Fruit fly (Drosophila melanogaster) whole organism, embryonic: ENCODE results near the gene Syt12.
A peak's percentile ranks its signal among the peaks of the same experiment; 100 is the strongest.

ENCODE experiments used
- Adf1 ChIP-seq: fragments of 200-800 bp; sonication (Bioruptor generic); IDR thresholded peaks from 2 replicates; pipeline ENCODE4 v1.3.6; 2022; ENCODE audit warnings: missing biosample characterization, missing genetic modification characterization
- B-H1 ChIP-seq: fragments of 200-800 bp; sonication (Bioruptor generic); IDR thresholded peaks from 3 replicates; pipeline ENCODE4 v1.3.6; 2022; ENCODE audit warnings: missing biosample characterization, missing genetic modification characterization
- B-H2 ChIP-seq: fragments of 200-800 bp; sonication (Bioruptor generic); optimal IDR thresholded peaks from 2 replicates; lab custom pipeline; 2018; ENCODE audit warnings: missing biosample characterization, mild to moderate bottlenecking, missing genetic modification characterization
- CG10209 ChIP-seq: fragments of 200-800 bp; sonication (Bioruptor generic); optimal IDR thresholded peaks from 3 replicates; lab custom pipeline; 2017; ENCODE audit warnings: missing biosample characterization, mild to moderate bottlenecking, missing genetic modification characterization, missing genetic modification reagents
- CG10543 ChIP-seq: fragments of 200-800 bp; sonication (Bioruptor generic); optimal IDR thresholded peaks from 3 replicates; lab custom pipeline; 2017; ENCODE audit warnings: missing biosample characterization, mild to moderate bottlenecking, missing genetic modification characterization, moderate library complexity
- CG1233 ChIP-seq: fragments of 200-800 bp; sonication (Bioruptor generic); optimal IDR thresholded peaks from 4 replicates; lab custom pipeline; 2018; ENCODE audit warnings: missing biosample characterization, mild to moderate bottlenecking, missing genetic modification characterization
- CG12769 ChIP-seq: fragments of 200-800 bp; sonication (Bioruptor generic); optimal IDR thresholded peaks from 2 replicates; lab custom pipeline; 2019; ENCODE audit warnings: missing biosample characterization, mild to moderate bottlenecking, missing genetic modification characterization, moderate library complexity
- CG14860 ChIP-seq: fragments of 200-800 bp; sonication (Bioruptor generic); IDR thresholded peaks from 3 replicates; pipeline ENCODE4 v1.3.6; 2022; ENCODE audit warnings: missing biosample characterization, missing genetic modification characterization; ENCODE audit not compliant: partially characterized antibody
- CG1529 ChIP-seq: fragments of 200-800 bp; sonication (Bioruptor generic); optimal IDR thresholded peaks from 3 replicates; lab custom pipeline; 2018; ENCODE audit warnings: missing biosample characterization, missing genetic modification characterization
- CG17385 ChIP-seq: fragments of 200-800 bp; sonication (Bioruptor generic); optimal IDR thresholded peaks from 3 replicates; lab custom pipeline; 2018; ENCODE audit warnings: missing biosample characterization, mild to moderate bottlenecking, missing genetic modification characterization
- CG1832 ChIP-seq: fragments of 200-800 bp; sonication (Bioruptor generic); optimal IDR thresholded peaks from 2 replicates; lab custom pipeline; 2017; ENCODE audit warnings: missing biosample characterization, mild to moderate bottlenecking, missing genetic modification characterization, inconsistent platforms
- CG18599 ChIP-seq: fragments of 200-800 bp; sonication (Bioruptor generic); optimal IDR thresholded peaks from 3 replicates; lab custom pipeline; 2017; ENCODE audit warnings: missing biosample characterization, missing genetic modification characterization, mild to moderate bottlenecking, moderate library complexity, missing genetic modification reagents
- CG30020 ChIP-seq: fragments of 200-800 bp; optimal IDR thresholded peaks from 2 replicates; lab custom pipeline; 2019; ENCODE audit warnings: missing biosample characterization, mild to moderate bottlenecking, missing genetic modification characterization, moderate library complexity
- CG31224 ChIP-seq: fragments of 200-800 bp; sonication (Bioruptor generic); IDR thresholded peaks from 2 replicates; pipeline ENCODE4 v1.3.6; 2022; ENCODE audit warnings: missing biosample characterization, missing genetic modification characterization
- CG34376 ChIP-seq: fragments of 200-800 bp; sonication (Bioruptor generic); optimal IDR thresholded peaks from 2 replicates; lab custom pipeline; 2018; ENCODE audit warnings: missing biosample characterization, mild to moderate bottlenecking, missing genetic modification characterization
- CG3847 ChIP-seq: fragments of 200-800 bp; sonication (Bioruptor generic); IDR thresholded peaks from 2 replicates; pipeline ENCODE4 v1.3.6; 2022; ENCODE audit warnings: missing biosample characterization, missing genetic modification characterization
- CG4404 ChIP-seq: fragments of 200-800 bp; sonication (Bioruptor generic); IDR thresholded peaks from 2 replicates; pipeline ENCODE4 v1.3.6; 2022; ENCODE audit warnings: missing biosample characterization, missing genetic modification characterization
- CG4820 ChIP-seq: fragments of 200-800 bp; sonication (Bioruptor generic); optimal IDR thresholded peaks from 3 replicates; lab custom pipeline; 2016; ENCODE audit warnings: missing biosample characterization, missing genetic modification characterization
- CG6254 ChIP-seq: fragments of 200-800 bp; sonication (Bioruptor generic); optimal IDR thresholded peaks from 3 replicates; lab custom pipeline; 2017; ENCODE audit warnings: mild to moderate bottlenecking, missing biosample characterization, missing genetic modification reagents, missing genetic modification characterization
- CG7372 ChIP-seq: fragments of 200-800 bp; sonication (Bioruptor generic); IDR thresholded peaks from 2 replicates; pipeline ENCODE4 v1.3.6; 2022; ENCODE audit warnings: missing biosample characterization, missing genetic modification characterization
- CG8290 ChIP-seq, 3 experiments: fragments of 200-800 bp; sonication (Bioruptor generic); optimal IDR thresholded peaks; 2 replicates each; lab custom pipeline; 2016 to 2019; ENCODE audit warnings: missing biosample characterization in 3 of 3, missing genetic modification characterization in 3 of 3, mild to moderate bottlenecking in 2 of 3, moderate library complexity in 1 of 3
- Dll ChIP-seq: fragments of 200-800 bp; sonication (Bioruptor generic); IDR thresholded peaks from 4 replicates; pipeline ENCODE4 v1.3.6; 2022; ENCODE audit warnings: missing biosample characterization, missing genetic modification characterization; ENCODE audit not compliant: partially characterized antibody
- GATAe ChIP-seq: fragments of 200-800 bp; sonication (Bioruptor generic); conservative IDR thresholded peaks from 2 replicates; pipeline ENCODE4 v1.3.6; 2022; ENCODE audit warnings: missing biosample characterization, missing genetic modification characterization
- H2.0 ChIP-seq: fragments of 200-800 bp; sonication (Bioruptor generic); IDR thresholded peaks from 2 replicates; pipeline ENCODE4 v1.3.6; 2022; ENCODE audit warnings: missing biosample characterization, missing genetic modification characterization
- Kr ChIP-seq: fragments of 200-800 bp; sonication (Bioruptor generic); optimal IDR thresholded peaks from 2 replicates; lab custom pipeline; 2017; ENCODE audit warnings: missing biosample characterization, mild to moderate bottlenecking, missing genetic modification characterization
- Nf-YA ChIP-seq: fragments of 200-800 bp; sonication (Bioruptor generic); IDR thresholded peaks from 2 replicates; pipeline ENCODE4 v1.3.6; 2022; ENCODE audit warnings: missing biosample characterization, missing genetic modification characterization
- Oli ChIP-seq: fragments of 200-800 bp; sonication (Bioruptor generic); optimal IDR thresholded peaks from 2 replicates; lab custom pipeline; 2018; ENCODE audit warnings: missing biosample characterization, mild to moderate bottlenecking, missing genetic modification characterization, moderate library complexity
- ap ChIP-seq: fragments of 200-800 bp; sonication (Bioruptor generic); IDR thresholded peaks from 2 replicates; pipeline ENCODE4 v1.3.6; 2022; ENCODE audit warnings: missing biosample characterization, missing genetic modification characterization
- cas ChIP-seq: fragments of 200-800 bp; sonication (Bioruptor generic); IDR thresholded peaks from 2 replicates; pipeline ENCODE4 v1.3.6; 2022; ENCODE audit warnings: missing biosample characterization, missing genetic modification characterization
- chinmo ChIP-seq: fragments of 200-800 bp; sonication (Bioruptor generic); IDR thresholded peaks from 4 replicates; pipeline ENCODE4 v1.3.6; 2022; ENCODE audit warnings: missing biosample characterization, missing genetic modification characterization; ENCODE audit not compliant: partially characterized antibody
- chm ChIP-seq: fragments of 200-800 bp; sonication (Bioruptor generic); IDR thresholded peaks from 2 replicates; pipeline ENCODE4 v1.3.6; 2022; ENCODE audit warnings: missing biosample characterization, missing genetic modification characterization
- corto ChIP-seq: fragments of 200-800 bp; sonication (Bioruptor generic); optimal IDR thresholded peaks from 2 replicates; lab custom pipeline; 2016; ENCODE audit warnings: missing biosample characterization, mild to moderate bottlenecking, missing genetic modification characterization, moderate library complexity
- dmrt99B ChIP-seq: fragments of 200-800 bp; sonication (Bioruptor generic); optimal IDR thresholded peaks from 2 replicates; lab custom pipeline; 2018; ENCODE audit warnings: missing biosample characterization, mild to moderate bottlenecking, missing genetic modification characterization, moderate library complexity
- exex ChIP-seq: fragments of 200-800 bp; sonication (Bioruptor generic); optimal IDR thresholded peaks from 4 replicates; lab custom pipeline; 2018; ENCODE audit warnings: missing biosample characterization, mild to moderate bottlenecking, missing genetic modification characterization, moderate library complexity
- fu2 ChIP-seq: fragments of 200-800 bp; sonication (Bioruptor generic); optimal IDR thresholded peaks from 2 replicates; lab custom pipeline; 2016; ENCODE audit warnings: missing biosample characterization, missing genetic modification characterization
- ham ChIP-seq: fragments of 200-800 bp; sonication (Bioruptor generic); IDR thresholded peaks from 2 replicates; pipeline ENCODE4 v1.3.6; 2022; ENCODE audit warnings: missing biosample characterization, missing genetic modification characterization
- insv ChIP-seq, 2 experiments: fragments of 200-800 bp; sonication (Bioruptor generic); optimal IDR thresholded peaks; 3 replicates each; lab custom pipeline; 2016 to 2018; ENCODE audit warnings: missing biosample characterization in 2 of 2, missing genetic modification characterization in 2 of 2
- mirr ChIP-seq: fragments of 200-800 bp; sonication (Bioruptor generic); optimal IDR thresholded peaks from 3 replicates; lab custom pipeline; 2018; ENCODE audit warnings: missing biosample characterization, mild to moderate bottlenecking, missing genetic modification characterization
- odd ChIP-seq: fragments of 200-800 bp; sonication (Bioruptor generic); optimal IDR thresholded peaks from 2 replicates; lab custom pipeline; 2017; ENCODE audit warnings: missing biosample characterization, mild to moderate bottlenecking, missing genetic modification characterization
- p53 ChIP-seq: fragments of 200-800 bp; sonication (Bioruptor generic); optimal IDR thresholded peaks from 2 replicates; lab custom pipeline; 2016; ENCODE audit warnings: missing biosample characterization, missing genetic modification characterization
- pfk ChIP-seq: fragments of 200-800 bp; sonication (Bioruptor generic); optimal IDR thresholded peaks from 2 replicates; lab custom pipeline; 2018; ENCODE audit warnings: missing biosample characterization, mild to moderate bottlenecking, missing genetic modification characterization, moderate library complexity
- sd ChIP-seq: fragments of 200-800 bp; sonication (Bioruptor generic); optimal IDR thresholded peaks from 3 replicates; lab custom pipeline; 2018; ENCODE audit warnings: missing biosample characterization, mild to moderate bottlenecking, missing genetic modification characterization, moderate library complexity
- slp2 ChIP-seq: fragments of 200-800 bp; sonication (Bioruptor generic); optimal IDR thresholded peaks from 2 replicates; lab custom pipeline; 2016; ENCODE audit warnings: missing biosample characterization, missing genetic modification characterization
- sug ChIP-seq: fragments of 200-800 bp; optimal IDR thresholded peaks from 2 replicates; lab custom pipeline; 2019; ENCODE audit warnings: missing biosample characterization, mild to moderate bottlenecking, missing genetic modification characterization, moderate library complexity
- tap ChIP-seq: fragments of 200-800 bp; optimal IDR thresholded peaks from 3 replicates; lab custom pipeline; 2019; ENCODE audit warnings: missing biosample characterization, mild to moderate bottlenecking, missing genetic modification characterization, moderate library complexity
- tin ChIP-seq: fragments of 200-800 bp; sonication (Bioruptor generic); optimal IDR thresholded peaks from 3 replicates; lab custom pipeline; 2016; ENCODE audit warnings: missing biosample characterization, missing genetic modification characterization
- wek ChIP-seq: fragments of 200-800 bp; sonication (Bioruptor generic); optimal IDR thresholded peaks from 3 replicates; lab custom pipeline; 2018; ENCODE audit warnings: missing biosample characterization, mild to moderate bottlenecking, missing genetic modification characterization, moderate library complexity

Gene Syt12

DNA sequence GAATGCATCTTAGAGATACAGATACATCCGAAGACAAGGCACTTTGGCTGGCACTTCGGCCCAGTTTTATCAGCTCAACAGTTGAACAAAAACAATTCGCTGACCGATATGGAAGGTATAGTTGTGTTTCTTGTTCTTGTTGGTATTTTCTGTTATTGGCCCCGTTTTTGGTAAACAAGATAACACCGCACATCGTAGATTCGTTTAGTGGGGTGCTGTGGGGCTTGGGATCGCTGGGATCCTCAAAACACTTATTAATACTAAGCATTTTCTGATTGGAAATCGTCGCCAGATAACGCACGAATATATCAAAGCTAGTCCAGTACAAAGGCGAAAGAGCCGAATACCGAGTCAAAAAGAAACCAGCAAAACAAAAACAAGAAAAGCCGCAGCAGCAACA lies 44.5 kb downstream of the Syt12 start (continued):
- TF ChIP-seq GATAe (GFP tag; lab: Robert Waterston, UW) (peak; percentile 55), chm (GFP tag; lab: Robert Waterston, UW) (0 out of 2 replicates have a peak, but pooled peaks have one; percentile 21), sd (peak; percentile 70), CG34376 (peak; percentile 90), exex (peak; percentile 99), CG10543 (GFP tag; lab: Kevin White, UChicago) (peak; percentile 79), CG1832 (GFP tag; lab: Kevin White, UChicago) (no peak), pfk (GFP tag; lab: Kevin White, UChicago) (peak; percentile 31), fu2 (GFP tag; lab: Kevin White, UChicago) (no peak), CG8290 (GFP tag; optimal IDR thresholded peaks at IDR 0.05; lab: Kevin White, UChicago) (no peak), CG8290 (tag; optimal IDR thresholded peaks at IDR 0.05; lab: Kevin White, UChicago) (peak in 1 of 2 experiments; percentile 1), CG12769 (tag; lab: Kevin White, UChicago) (peak; percentile 7), B-H2 (GFP tag; lab: Kevin White, UChicago) (peak; percentile 32), sug (tag; lab: Kevin White, UChicago) (peak; percentile 81), insv (GFP tag; optimal IDR thresholded peaks at IDR 0.05; lab: Kevin White, UChicago) (peak in 1 of 2 experiments; percentile 33), CG10209 (GFP tag; lab: Kevin White, UChicago) (no peak), chinmo (GFP tag; lab: Robert Waterston, UW) (0 out of 4 replicates have a peak, but pooled peaks have one; percentile 8), Adf1 (GFP tag; lab: Robert Waterston, UW) (no peak)

DNA sequence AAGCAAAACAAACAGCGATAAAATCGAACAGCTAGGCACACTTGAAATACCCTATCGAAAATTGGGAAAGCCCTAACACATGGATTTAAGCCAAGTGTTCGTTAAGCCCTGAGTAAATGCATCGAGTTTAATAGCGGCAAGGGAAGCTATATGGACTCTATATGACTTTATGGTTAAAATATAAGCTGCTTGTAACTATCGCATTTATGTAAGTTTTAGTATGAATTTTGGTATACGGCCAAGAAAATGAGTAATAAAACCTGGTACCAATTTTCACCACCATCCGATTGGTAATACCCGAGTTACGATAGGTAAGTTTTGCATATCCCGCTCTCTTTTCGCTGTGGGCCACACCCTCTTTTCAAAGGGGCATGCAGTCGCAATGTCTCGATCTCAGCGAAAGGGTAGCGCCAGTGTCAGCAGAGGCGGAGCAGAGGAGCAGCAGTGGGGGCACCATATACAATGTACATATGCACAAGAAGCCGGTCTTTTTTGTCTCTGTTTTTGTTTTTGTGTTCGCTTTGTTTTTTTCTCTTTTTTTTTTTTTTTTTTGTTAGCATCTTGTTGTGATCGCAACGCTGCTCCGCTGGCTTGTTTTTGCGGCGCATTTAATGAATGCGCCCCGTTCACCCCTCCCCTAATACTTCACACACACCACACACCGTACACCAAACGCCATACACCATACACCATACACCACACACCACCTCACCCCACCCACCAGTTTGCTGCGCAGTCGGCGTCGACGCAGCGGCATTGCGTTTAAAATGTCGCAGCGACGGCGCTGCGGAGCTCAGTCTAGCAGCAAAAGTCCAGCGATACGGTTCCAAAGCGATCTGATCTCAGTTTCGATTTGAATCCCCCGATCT lies 45.1 kb downstream of the Syt12 start, which contains the start of gene GstT4:
Gene GstT4, plus strand, starts transcription at position 788 of the 869 bp plus-strand sequence.
- peak; percentile 28 for TF ChIP-seq CG18599 (GFP tag; lab: Kevin White, UChicago)
- TF ChIP-seq tap, result no peak
- TF ChIP-seq CG31224 (GFP tag; lab: Robert Waterston, UW), result peak; percentile 18; the same call in 1 of the 2 replicates
- TF ChIP-seq odd (GFP tag; lab: Kevin White, UChicago), result peak; percentile 29
- TF ChIP-seq slp2 (GFP tag; lab: Kevin White, UChicago), result peak; percentile 76
- no peak for TF ChIP-seq wek (GFP tag; lab: Kevin White, UChicago)
- TF ChIP-seq CG7372 (GFP tag; lab: Robert Waterston, UW), result 0 out of 2 replicates have a peak, but pooled peaks have one; percentile 8
- peak; percentile 40 for TF ChIP-seq tin (GFP tag; lab: Kevin White, UChicago)
- TF ChIP-seq Kr (GFP tag; lab: Kevin White, UChicago), result no peak
- TF ChIP-seq CG3847 (GFP tag; lab: Robert Waterston, UW), result no peak
- no peak for TF ChIP-seq mirr
- TF ChIP-seq H2.0 (GFP tag; lab: Robert Waterston, UW), result 0 out of 2 replicates have a peak, but pooled peaks have one; percentile 39
- peak; percentile 4 for TF ChIP-seq CG1529 (GFP tag; lab: Kevin White, UChicago)
- TF ChIP-seq CG14860 (GFP tag; lab: Robert Waterston, UW), result no peak
- peak; percentile 10 for TF ChIP-seq CG1233 (GFP tag; lab: Kevin White, UChicago)
- TF ChIP-seq corto (GFP tag; lab: Kevin White, UChicago), result peak; percentile 72
- no peak for TF ChIP-seq Nf-YA (GFP tag; lab: Robert Waterston, UW)
- no peak for TF ChIP-seq cas (GFP tag; lab: Robert Waterston, UW)
- TF ChIP-seq CG17385 (GFP tag; lab: Kevin White, UChicago), result peak; percentile 25
- TF ChIP-seq p53 (GFP tag; lab: Kevin White, UChicago), result no peak
- TF ChIP-seq CG6254, result no peak
- TF ChIP-seq ham, result no peak
- TF ChIP-seq B-H1, result no peak
- TF ChIP-seq CG30020 (tag; lab: Kevin White, UChicago), result peak; percentile 11
- TF ChIP-seq CG4820, result no peak
- TF ChIP-seq ap (GFP tag; lab: Robert Waterston, UW), result 0 out of 2 replicates have a peak, but pooled peaks have one; percentile 35
- TF ChIP-seq CG4404 (GFP tag; lab: Robert Waterston, UW), result no peak
- peak; percentile 62 for TF ChIP-seq dmrt99B
- TF ChIP-seq Oli, result peak; percentile 54
- TF ChIP-seq Dll (GFP tag; lab: Robert Waterston, UW), result no peak
